Worm (Caenorhabditis elegans): ENCODE measurements around the gene B0303.4.

The B0303.4 gene

ce11 chrIII:8697268-8697907 is 7.7 kb downstream of the B0303.4 start:
- no peak for TF ChIP-seq ztf-29 (GFP tag; IDR thresholded peaks at IDR 0.05)
- no peak for TF ChIP-seq klf-2 (GFP tag; conservative IDR thresholded peaks at IDR 0.05)
- no peak for TF ChIP-seq T22C8.4 (GFP tag; IDR thresholded peaks at IDR 0.05)
- TF ChIP-seq cog-1 (tag; optimal IDR thresholded peaks at IDR 0.05) = no peak
- TF ChIP-seq ztf-23 (GFP tag; IDR thresholded peaks at IDR 0.05) = no peak
- TF ChIP-seq ref-1 (GFP tag; conservative IDR thresholded peaks at IDR 0.05) = no peak
- TF ChIP-seq med-1 (GFP tag; optimal IDR thresholded peaks at IDR 0.05; ENCODE audit: insufficient read depth) = no peak
- no peak for TF ChIP-seq tab-1 (GFP tag; IDR thresholded peaks at IDR 0.05)
- no peak for TF ChIP-seq flt-1 (GFP tag; IDR thresholded peaks at IDR 0.05)

ce11 chrIII:8700289-8700957 is 10.8 kb downstream of the B0303.4 start, which contains the start of the genes sdz-1 and vps-33.1:
Gene sdz-1, minus strand, starts transcription at chrIII:8700339.
Gene vps-33.1, plus strand, starts transcription at chrIII:8700927.
- no peak for TF ChIP-seq ztf-23 (GFP tag; IDR thresholded peaks at IDR 0.05)
- no peak for TF ChIP-seq cog-1 (tag; optimal IDR thresholded peaks at IDR 0.05)
- TF ChIP-seq T22C8.4 (GFP tag; IDR thresholded peaks at IDR 0.05) = no peak
- no peak for TF ChIP-seq tab-1 (GFP tag; IDR thresholded peaks at IDR 0.05)
- TF ChIP-seq ref-1 (GFP tag; conservative IDR thresholded peaks at IDR 0.05) = no peak
- TF ChIP-seq med-1 (GFP tag; optimal IDR thresholded peaks at IDR 0.05; ENCODE audit: insufficient read depth) = no peak
- TF ChIP-seq klf-2 (GFP tag; conservative IDR thresholded peaks at IDR 0.05) = no peak
- no peak for TF ChIP-seq flt-1 (GFP tag; IDR thresholded peaks at IDR 0.05)
- no peak for TF ChIP-seq ztf-29 (GFP tag; IDR thresholded peaks at IDR 0.05)

- TF ChIP-seq cog-1 (tag; optimal IDR thresholded peaks at IDR 0.05) (no peak), med-1 (GFP tag; optimal IDR thresholded peaks at IDR 0.05; ENCODE audit: insufficient read depth) (no peak), tab-1 (GFP tag; IDR thresholded peaks at IDR 0.05) (no peak), klf-2 (GFP tag; conservative IDR thresholded peaks at IDR 0.05) (no peak), ztf-29 (GFP tag; IDR thresholded peaks at IDR 0.05) (no peak), T22C8.4 (GFP tag; IDR thresholded peaks at IDR 0.05) (no peak), ref-1 (GFP tag; conservative IDR thresholded peaks at IDR 0.05) (no peak), flt-1 (GFP tag; IDR thresholded peaks at IDR 0.05) (no peak), ztf-23 (GFP tag; IDR thresholded peaks at IDR 0.05) (no peak)
Measured at ce11 chrIII:8704765-8705164, 15.1 kb downstream of the B0303.4 start, which contains the start of gene B0303.16. Gene B0303.16, plus strand, starts transcription at chrIII:8705065.

- TF ChIP-seq med-1 (GFP tag; optimal IDR thresholded peaks at IDR 0.05; ENCODE audit: insufficient read depth) = no peak
- no peak for TF ChIP-seq T22C8.4 (GFP tag; IDR thresholded peaks at IDR 0.05)
- TF ChIP-seq cog-1 (tag; optimal IDR thresholded peaks at IDR 0.05) = no peak
- TF ChIP-seq ref-1 (GFP tag; conservative IDR thresholded peaks at IDR 0.05) = no peak
- TF ChIP-seq flt-1 (GFP tag; IDR thresholded peaks at IDR 0.05) = no peak
Measured at ce11 chrIII:8709735-8710134, 20.1 kb downstream of the B0303.4 start.

ce11 chrIII:8710310-8710709 is 20.7 kb downstream of the B0303.4 start, which contains the start of gene B0303.11:
Gene B0303.11, minus strand, starts transcription at chrIII:8710410.
- TF ChIP-seq cog-1 (tag; optimal IDR thresholded peaks at IDR 0.05) = no peak
- no peak for TF ChIP-seq ztf-29 (GFP tag; IDR thresholded peaks at IDR 0.05)
- no peak for TF ChIP-seq tab-1 (GFP tag; IDR thresholded peaks at IDR 0.05)
- TF ChIP-seq ref-1 (GFP tag; conservative IDR thresholded peaks at IDR 0.05) = no peak
- no peak for TF ChIP-seq T22C8.4 (GFP tag; IDR thresholded peaks at IDR 0.05)
- TF ChIP-seq flt-1 (GFP tag; IDR thresholded peaks at IDR 0.05) = no peak
- no peak for TF ChIP-seq klf-2 (GFP tag; conservative IDR thresholded peaks at IDR 0.05)
- no peak for TF ChIP-seq med-1 (GFP tag; optimal IDR thresholded peaks at IDR 0.05; ENCODE audit: insufficient read depth)
- no peak for TF ChIP-seq ztf-23 (GFP tag; IDR thresholded peaks at IDR 0.05)

ce11 chrIII:8712968-8713367 is 23.3 kb downstream of the B0303.4 start:
- TF ChIP-seq T22C8.4 (GFP tag; IDR thresholded peaks at IDR 0.05) (no peak), tab-1 (GFP tag; IDR thresholded peaks at IDR 0.05) (no peak), ztf-23 (GFP tag; IDR thresholded peaks at IDR 0.05) (no peak), ztf-29 (GFP tag; IDR thresholded peaks at IDR 0.05) (no peak), ref-1 (GFP tag; conservative IDR thresholded peaks at IDR 0.05) (no peak), flt-1 (GFP tag; IDR thresholded peaks at IDR 0.05) (no peak), cog-1 (tag; optimal IDR thresholded peaks at IDR 0.05) (no peak), med-1 (GFP tag; optimal IDR thresholded peaks at IDR 0.05; ENCODE audit: insufficient read depth) (no peak), klf-2 (GFP tag; conservative IDR thresholded peaks at IDR 0.05) (no peak)

ce11 chrIII:8716084-8716483 is 26.4 kb downstream of the B0303.4 start, which contains the start of gene B0303.14:
Gene B0303.14, minus strand, starts transcription at chrIII:8716184.
- no peak for TF ChIP-seq tab-1 (GFP tag; IDR thresholded peaks at IDR 0.05)
- no peak for TF ChIP-seq klf-2 (GFP tag; conservative IDR thresholded peaks at IDR 0.05)
- TF ChIP-seq flt-1 (GFP tag; IDR thresholded peaks at IDR 0.05) = no peak
- TF ChIP-seq med-1 (GFP tag; optimal IDR thresholded peaks at IDR 0.05; ENCODE audit: insufficient read depth) = no peak
- no peak for TF ChIP-seq cog-1 (tag; optimal IDR thresholded peaks at IDR 0.05)
- TF ChIP-seq ztf-29 (GFP tag; IDR thresholded peaks at IDR 0.05) = no peak
- no peak for TF ChIP-seq ztf-23 (GFP tag; IDR thresholded peaks at IDR 0.05)
- TF ChIP-seq T22C8.4 (GFP tag; IDR thresholded peaks at IDR 0.05) = no peak
- no peak for TF ChIP-seq ref-1 (GFP tag; conservative IDR thresholded peaks at IDR 0.05)

- TF ChIP-seq tab-1 (GFP tag; IDR thresholded peaks at IDR 0.05) (no peak), klf-2 (GFP tag; conservative IDR thresholded peaks at IDR 0.05) (no peak), flt-1 (GFP tag; IDR thresholded peaks at IDR 0.05) (no peak), T22C8.4 (GFP tag; IDR thresholded peaks at IDR 0.05) (no peak), ztf-23 (GFP tag; IDR thresholded peaks at IDR 0.05) (no peak), ztf-29 (GFP tag; IDR thresholded peaks at IDR 0.05) (no peak), med-1 (GFP tag; optimal IDR thresholded peaks at IDR 0.05; ENCODE audit: insufficient read depth) (no peak), ref-1 (GFP tag; conservative IDR thresholded peaks at IDR 0.05) (no peak), cog-1 (tag; optimal IDR thresholded peaks at IDR 0.05) (no peak)
Measured at ce11 chrIII:8717231-8717694, 27.6 kb downstream of the B0303.4 start, which contains the start of gene mrpl-11. Gene mrpl-11, plus strand, starts transcription at chrIII:8717644.

ce11 chrIII:8718592-8718991 is 28.9 kb downstream of the B0303.4 start:
- no peak for TF ChIP-seq flt-1 (GFP tag; IDR thresholded peaks at IDR 0.05)
- TF ChIP-seq klf-2 (GFP tag; conservative IDR thresholded peaks at IDR 0.05) = no peak
- TF ChIP-seq ztf-29 (GFP tag; IDR thresholded peaks at IDR 0.05) = no peak
- no peak for TF ChIP-seq T22C8.4 (GFP tag; IDR thresholded peaks at IDR 0.05)
- no peak for TF ChIP-seq tab-1 (GFP tag; IDR thresholded peaks at IDR 0.05)
- no peak for TF ChIP-seq med-1 (GFP tag; optimal IDR thresholded peaks at IDR 0.05; ENCODE audit: insufficient read depth)
- TF ChIP-seq ztf-23 (GFP tag; IDR thresholded peaks at IDR 0.05) = no peak
- no peak for TF ChIP-seq ref-1 (GFP tag; conservative IDR thresholded peaks at IDR 0.05)
- TF ChIP-seq cog-1 (tag; optimal IDR thresholded peaks at IDR 0.05) = no peak

All from whole organism, midembryonic.